Worm (Caenorhabditis elegans) whole organism, early embryonic: Measurements from ENCODE around the gene srx-32.

Experiments
- F13C5.2 ChIP-seq: sonication (generic microtip); optimal IDR thresholded peaks from 2 replicates; lab custom pipeline; 2017; ENCODE audit warnings: mild to moderate bottlenecking, missing genetic modification characterization, inconsistent platforms, missing compliant biosample characterization
- aly-1 ChIP-seq: sonication (generic microtip); optimal IDR thresholded peaks from 2 replicates; lab custom pipeline; 2016; ENCODE audit warnings: missing genetic modification characterization, missing compliant biosample characterization
- ama-1 ChIP-seq: fragments of 150-350 bp; optimal IDR thresholded peaks from 2 replicates; lab custom pipeline; 2014
- ceh-13 ChIP-seq: fragments of 200-800 bp; sonication (Bioruptor generic); optimal IDR thresholded peaks from 2 replicates; lab custom pipeline; 2018; ENCODE audit warnings: mild to moderate bottlenecking, missing genetic modification characterization, missing compliant biosample characterization
- ceh-36 ChIP-seq: sonication (generic microtip); optimal IDR thresholded peaks from 2 replicates; lab custom pipeline; 2016; ENCODE audit warnings: missing genetic modification characterization, inconsistent platforms, missing compliant biosample characterization
- pes-1 ChIP-seq: fragments of 200-800 bp; sonication (Bioruptor generic); IDR thresholded peaks from 2 replicates; pipeline ENCODE4 v1.3.6; 2022; ENCODE audit warnings: missing genetic modification reagents, missing genetic modification characterization, missing compliant biosample characterization
- sea-1 ChIP-seq: fragments of 200-800 bp; sonication (Bioruptor generic); conservative IDR thresholded peaks from 2 replicates; pipeline ENCODE4 v1.3.6; 2022; ENCODE audit warnings: missing genetic modification characterization, missing compliant biosample characterization
- tbx-11 ChIP-seq: fragments of 200-800 bp; sonication (Bioruptor generic); IDR thresholded peaks from 2 replicates; pipeline ENCODE4 v1.3.6; 2022; ENCODE audit warnings: missing genetic modification characterization, missing compliant biosample characterization
- tra-4 ChIP-seq: sonication (generic microtip); optimal IDR thresholded peaks from 2 replicates; lab custom pipeline; 2017; ENCODE audit warnings: missing genetic modification characterization, missing compliant biosample characterization

- TF ChIP-seq ama-1 = no peak
- TF ChIP-seq sea-1 (GFP tag; lab: Robert Waterston, UW) = no peak
- TF ChIP-seq tra-4 (tag; lab: Kevin White, UChicago) = no peak
- TF ChIP-seq ceh-13 (GFP tag; lab: Kevin White, UChicago) = no peak
- no peak for TF ChIP-seq tbx-11 (GFP tag; lab: Robert Waterston, UW)
- TF ChIP-seq pes-1 (GFP tag; lab: Robert Waterston, UW) = no peak
- no peak for TF ChIP-seq aly-1 (tag; lab: Kevin White, UChicago)
- no peak for TF ChIP-seq ceh-36 (tag; lab: Kevin White, UChicago)
- no peak for TF ChIP-seq F13C5.2 (tag; lab: Kevin White, UChicago)
Measured at ce11 chrV:794092-794491, 26.4 kb downstream of the srx-32 start.
